Fruit fly (Drosophila melanogaster) whole organism, embryonic: ENCODE data around the gene CG15514.

Source experiments
- Atf6 ChIP-seq: fragments of 200-800 bp; sonication (Bioruptor generic); IDR thresholded peaks from 2 replicates; pipeline ENCODE4 v1.3.6; 2022; ENCODE audit warnings: missing biosample characterization, missing genetic modification characterization
- Bteb2 ChIP-seq: fragments of 200-800 bp; sonication (Bioruptor generic); optimal IDR thresholded peaks from 2 replicates; lab custom pipeline; 2016; ENCODE audit warnings: missing biosample characterization, missing genetic modification characterization
- CG10147 ChIP-seq: fragments of 200-800 bp; sonication (Bioruptor generic); optimal IDR thresholded peaks from 2 replicates; lab custom pipeline; 2019; ENCODE audit warnings: missing biosample characterization, mild to moderate bottlenecking, missing genetic modification characterization, moderate library complexity
- CG10979 ChIP-seq: fragments of 200-800 bp; sonication (Bioruptor generic); optimal IDR thresholded peaks from 2 replicates; lab custom pipeline; 2018; ENCODE audit warnings: missing biosample characterization, mild to moderate bottlenecking, missing genetic modification characterization, moderate library complexity
- CG14965 ChIP-seq: fragments of 200-800 bp; sonication (Bioruptor generic); optimal IDR thresholded peaks from 2 replicates; lab custom pipeline; 2016; ENCODE audit warnings: missing biosample characterization, missing genetic modification characterization, borderline replicate concordance
- CG15269 ChIP-seq: fragments of 200-800 bp; sonication (Bioruptor generic); optimal IDR thresholded peaks from 2 replicates; lab custom pipeline; 2018; ENCODE audit warnings: missing biosample characterization, mild to moderate bottlenecking, missing genetic modification characterization, moderate library complexity
- CG18599 ChIP-seq: fragments of 200-800 bp; sonication (Bioruptor generic); optimal IDR thresholded peaks from 3 replicates; lab custom pipeline; 2017; ENCODE audit warnings: missing biosample characterization, missing genetic modification characterization, mild to moderate bottlenecking, moderate library complexity, missing genetic modification reagents
- CG2129 ChIP-seq: fragments of 200-800 bp; sonication (Bioruptor generic); IDR thresholded peaks from 2 replicates; pipeline ENCODE4 v1.3.6; 2022; ENCODE audit warnings: missing biosample characterization, missing genetic modification characterization; ENCODE audit not compliant: partially characterized antibody
- CG4360 ChIP-seq: fragments of 200-800 bp; sonication (Bioruptor generic); IDR thresholded peaks from 2 replicates; pipeline ENCODE4 v1.3.6; 2022; ENCODE audit warnings: missing biosample characterization, missing genetic modification characterization
- CG8765 ChIP-seq: fragments of 200-800 bp; sonication (Bioruptor generic); IDR thresholded peaks from 2 replicates; pipeline ENCODE4 v1.3.6; 2022; ENCODE audit warnings: missing biosample characterization, missing genetic modification characterization
- CG9727 ChIP-seq: fragments of 200-800 bp; sonication (Bioruptor generic); optimal IDR thresholded peaks from 3 replicates; lab custom pipeline; 2017; ENCODE audit warnings: missing biosample characterization, mild to moderate bottlenecking, missing genetic modification characterization
- CG9876 ChIP-seq: fragments of 200-800 bp; sonication (Bioruptor generic); optimal IDR thresholded peaks from 2 replicates; lab custom pipeline; 2016; ENCODE audit warnings: missing biosample characterization, missing genetic modification characterization
- D ChIP-seq, 2 experiments: fragments of 200-800 bp in 1 of 2; fragments of >200 bp in 1 of 2; sonication (Bioruptor generic) in 1 of 2; optimal IDR thresholded peaks; 2 replicates in 1 of 2; 3 replicates in 1 of 2; lab custom pipeline; 2017; ENCODE audit warnings: mild to moderate bottlenecking in 1 of 2, missing biosample characterization in 1 of 2, missing genetic modification characterization in 1 of 2, missing genetic modification reagents in 1 of 2
- Dek ChIP-seq: fragments of 200-800 bp; sonication (Bioruptor generic); optimal IDR thresholded peaks from 3 replicates; lab custom pipeline; 2019; ENCODE audit warnings: missing biosample characterization, mild to moderate bottlenecking, missing genetic modification characterization, moderate library complexity
- Dp ChIP-seq: fragments of 200-800 bp; sonication (Bioruptor generic); optimal IDR thresholded peaks from 2 replicates; lab custom pipeline; 2018; ENCODE audit warnings: missing biosample characterization, mild to moderate bottlenecking, missing genetic modification characterization, moderate library complexity
- Drgx ChIP-seq: fragments of 200-800 bp; sonication (Bioruptor generic); IDR thresholded peaks from 2 replicates; pipeline ENCODE4 v1.3.6; 2022; ENCODE audit warnings: missing biosample characterization, missing genetic modification characterization
- Fer2 ChIP-seq: fragments of 200-800 bp; sonication (Bioruptor generic); optimal IDR thresholded peaks from 2 replicates; lab custom pipeline; 2018; ENCODE audit warnings: missing biosample characterization, mild to moderate bottlenecking, missing genetic modification characterization, moderate library complexity
- ara ChIP-seq: fragments of 200-800 bp; sonication (Bioruptor generic); IDR thresholded peaks from 2 replicates; pipeline ENCODE4 v1.3.6; 2022; ENCODE audit warnings: missing biosample characterization, missing genetic modification characterization
- bcd ChIP-seq: fragments of 200-800 bp; sonication (Bioruptor generic); optimal IDR thresholded peaks from 2 replicates; lab custom pipeline; 2017; ENCODE audit warnings: missing biosample characterization, mild to moderate bottlenecking, missing genetic modification characterization
- ci ChIP-seq: fragments of 200-800 bp; sonication (Bioruptor generic); IDR thresholded peaks from 3 replicates; pipeline ENCODE4 v1.3.6; 2022; ENCODE audit warnings: missing biosample characterization, missing genetic modification characterization
- crc ChIP-seq: fragments of 200-800 bp; sonication (Bioruptor generic); optimal IDR thresholded peaks from 2 replicates; lab custom pipeline; 2016; ENCODE audit warnings: missing biosample characterization, missing genetic modification characterization
- danr ChIP-seq: fragments of 200-800 bp; sonication (Bioruptor generic); IDR thresholded peaks from 2 replicates; pipeline ENCODE4 v1.3.6; 2022; ENCODE audit warnings: missing biosample characterization, missing genetic modification characterization
- eyg ChIP-seq: fragments of 200-800 bp; sonication (Bioruptor generic); optimal IDR thresholded peaks from 3 replicates; lab custom pipeline; 2016; ENCODE audit warnings: missing biosample characterization, missing genetic modification characterization
- gce ChIP-seq: fragments of 200-800 bp; sonication (Bioruptor generic); IDR thresholded peaks from 3 replicates; pipeline ENCODE4 v1.3.6; 2022; ENCODE audit warnings: missing biosample characterization, missing genetic modification characterization
- insv ChIP-seq, 2 experiments: fragments of 200-800 bp; sonication (Bioruptor generic); optimal IDR thresholded peaks; 3 replicates each; lab custom pipeline; 2016 to 2018; ENCODE audit warnings: missing biosample characterization in 2 of 2, missing genetic modification characterization in 2 of 2
- jigr1 ChIP-seq: fragments of 200-800 bp; sonication (Bioruptor generic); IDR thresholded peaks from 3 replicates; pipeline ENCODE4 v1.3.6; 2022; ENCODE audit warnings: missing biosample characterization, missing genetic modification characterization
- lab ChIP-seq: fragments of 200-800 bp; sonication (Bioruptor generic); optimal IDR thresholded peaks from 3 replicates; lab custom pipeline; 2017; ENCODE audit warnings: missing biosample characterization, missing genetic modification characterization, mild to moderate bottlenecking, moderate library complexity, missing genetic modification reagents
- nau ChIP-seq: fragments of 200-800 bp; sonication (Bioruptor generic); optimal IDR thresholded peaks from 3 replicates; lab custom pipeline; 2017; ENCODE audit warnings: missing biosample characterization, mild to moderate bottlenecking, missing genetic modification characterization, missing genetic modification reagents
- run ChIP-seq: fragments of 200-800 bp; sonication (Bioruptor generic); optimal IDR thresholded peaks from 3 replicates; lab custom pipeline; 2018; ENCODE audit warnings: missing biosample characterization, mild to moderate bottlenecking, missing genetic modification characterization
- vvl ChIP-seq: fragments of 200-800 bp; sonication (Bioruptor generic); IDR thresholded peaks from 2 replicates; pipeline ENCODE4 v1.3.6; 2022; ENCODE audit warnings: missing biosample characterization, missing genetic modification characterization
- wek ChIP-seq: fragments of 200-800 bp; sonication (Bioruptor generic); optimal IDR thresholded peaks from 3 replicates; lab custom pipeline; 2018; ENCODE audit warnings: missing biosample characterization, mild to moderate bottlenecking, missing genetic modification characterization, moderate library complexity

Gene CG15514

DNA sequence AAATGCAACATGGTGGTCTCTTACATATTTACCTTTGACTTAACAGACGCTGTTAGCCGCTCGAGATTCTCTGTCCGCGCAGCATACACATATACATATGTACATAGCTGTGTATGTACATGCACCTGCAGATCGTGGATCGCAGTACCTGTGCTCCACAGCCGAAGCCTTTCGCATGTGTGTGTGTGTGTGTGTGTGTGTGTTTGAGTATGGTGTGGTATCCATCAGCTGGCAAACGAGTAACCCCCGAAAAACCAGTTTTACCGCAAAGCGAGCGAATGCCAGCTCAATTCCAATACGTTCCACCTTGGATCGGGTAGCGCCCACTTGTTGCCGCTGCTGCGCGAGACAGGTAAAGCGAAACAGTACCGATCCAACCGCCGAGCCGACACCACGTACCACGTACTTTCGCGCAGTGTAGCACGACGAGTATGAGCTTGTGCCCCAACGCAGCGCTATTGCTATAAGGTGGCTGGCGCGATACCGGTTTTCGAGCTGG lies 20.0 kb downstream of the CG15514 start, which contains the start of gene Cad99C (continued):
- TF ChIP-seq CG14965 (GFP tag; lab: Kevin White, UChicago) (no peak), CG18599 (GFP tag; lab: Kevin White, UChicago) (no peak), CG4360 (GFP tag; lab: Robert Waterston, UW) (no peak), ci (GFP tag; lab: Robert Waterston, UW) (peak; percentile 24; the same call in 1 of the 3 replicates), gce (GFP tag; lab: Robert Waterston, UW) (0 out of 3 replicates have a peak, but pooled peaks have one; percentile 14), D (optimal IDR thresholded peaks at IDR 0.05; lab: Kevin White, UChicago) (peak; percentile 68), D (GFP tag; optimal IDR thresholded peaks at IDR 0.05; lab: Kevin White, UChicago) (no peak), nau (GFP tag; lab: Kevin White, UChicago) (no peak), Atf6 (0 out of 2 replicates have a peak, but pooled peaks have one; percentile 29)
- TF ChIP-seq, all 482 proteins: peak for 71

DNA sequence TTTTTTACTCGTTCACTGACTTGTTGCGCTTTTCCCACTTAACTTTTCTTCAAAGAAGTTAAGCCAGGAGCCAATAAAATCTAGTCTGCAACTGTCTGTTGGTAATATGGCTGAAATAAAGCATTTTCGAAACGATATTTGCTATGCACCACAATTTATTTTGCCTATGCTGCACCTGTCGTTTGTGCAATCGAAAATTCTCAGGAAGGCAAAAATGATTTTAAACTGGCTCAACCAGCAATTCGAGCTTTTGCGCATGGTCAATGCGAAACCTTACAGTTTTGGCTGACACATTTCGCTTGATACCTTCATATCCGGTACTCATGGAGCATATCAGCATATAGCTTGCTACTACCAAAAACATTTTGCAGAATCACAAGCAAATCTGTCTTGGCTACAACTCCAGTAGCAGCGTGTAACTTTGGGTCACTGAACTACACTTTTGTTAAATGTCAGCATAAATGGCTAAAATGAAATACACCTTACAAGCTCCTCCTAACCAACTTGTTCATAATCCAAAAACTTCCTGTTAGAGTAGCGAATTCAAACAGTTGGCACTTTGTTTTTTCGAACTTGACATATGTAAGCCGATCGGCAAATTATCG lies 21.5 kb downstream of the CG15514 start:
- TF ChIP-seq insv (GFP tag; optimal IDR thresholded peaks at IDR 0.05; lab: Kevin White, UChicago) (no peak), Dp (no peak)

dm6 chr3R:29838751-29839150 lies 22.5 kb downstream of the CG15514 start:
- TF ChIP-seq CG10979 (tag; lab: Kevin White, UChicago) (peak; percentile 0), lab (GFP tag; lab: Kevin White, UChicago) (no peak), eyg (GFP tag; lab: Kevin White, UChicago) (no peak), CG8765 (GFP tag; lab: Robert Waterston, UW) (no peak)

DNA sequence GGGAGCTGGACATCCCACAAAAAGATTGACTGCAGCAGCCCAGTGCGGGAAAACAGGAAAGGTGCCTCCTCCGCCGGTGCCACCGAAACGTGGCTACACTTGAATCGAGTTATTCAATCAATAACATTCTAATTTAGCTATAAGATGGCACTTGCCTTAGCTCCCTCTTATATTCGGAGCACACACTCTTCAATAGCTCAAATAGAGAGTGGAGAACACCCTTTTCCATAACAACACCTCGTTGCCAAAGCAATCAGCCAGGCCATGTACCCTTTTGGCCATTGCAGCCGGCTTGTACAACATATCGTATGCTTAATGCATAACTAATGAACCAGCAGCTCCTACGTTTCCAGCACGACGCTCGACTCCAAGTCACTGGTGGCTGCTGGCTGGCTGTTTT lies 23.5 kb downstream of the CG15514 start:
- TF ChIP-seq vvl (GFP tag; lab: Robert Waterston, UW) (peak; percentile 56; the same call in 1 of the 2 replicates), Drgx (GFP tag; lab: Robert Waterston, UW) (peak; percentile 59), ara (GFP tag; lab: Robert Waterston, UW) (no peak)

dm6 chr3R:29836188-29836587 lies 25.1 kb downstream of the CG15514 start, which contains the start of gene CG42592:
Gene CG42592 (minus strand): TSS chr3R:29836288.
- TF ChIP-seq danr (GFP tag; lab: Robert Waterston, UW) (no peak), CG10147 (GFP tag; lab: Kevin White, UChicago) (no peak), wek (no peak), CG9727 (GFP tag; lab: Kevin White, UChicago) (no peak), bcd (GFP tag; lab: Kevin White, UChicago) (no peak), CG2129 (GFP tag; lab: Robert Waterston, UW) (no peak), CG15269 (tag; lab: Kevin White, UChicago) (no peak), CG10979 (tag; lab: Kevin White, UChicago) (no peak), Fer2 (tag; lab: Kevin White, UChicago) (no peak), Dek (tag; lab: Kevin White, UChicago) (no peak), run (tag; lab: Kevin White, UChicago) (no peak), crc (GFP tag; lab: Kevin White, UChicago) (no peak), CG9876 (GFP tag; lab: Kevin White, UChicago) (no peak), Bteb2 (GFP tag; lab: Kevin White, UChicago) (no peak), jigr1 (GFP tag; lab: Robert Waterston, UW) (no peak)
